Worm (Caenorhabditis elegans): ENCODE measurements around the gene F20C5.11.
A peak's percentile ranks its signal among the peaks of the same experiment; 100 is the strongest.

F20C5.11 gene

DNA sequence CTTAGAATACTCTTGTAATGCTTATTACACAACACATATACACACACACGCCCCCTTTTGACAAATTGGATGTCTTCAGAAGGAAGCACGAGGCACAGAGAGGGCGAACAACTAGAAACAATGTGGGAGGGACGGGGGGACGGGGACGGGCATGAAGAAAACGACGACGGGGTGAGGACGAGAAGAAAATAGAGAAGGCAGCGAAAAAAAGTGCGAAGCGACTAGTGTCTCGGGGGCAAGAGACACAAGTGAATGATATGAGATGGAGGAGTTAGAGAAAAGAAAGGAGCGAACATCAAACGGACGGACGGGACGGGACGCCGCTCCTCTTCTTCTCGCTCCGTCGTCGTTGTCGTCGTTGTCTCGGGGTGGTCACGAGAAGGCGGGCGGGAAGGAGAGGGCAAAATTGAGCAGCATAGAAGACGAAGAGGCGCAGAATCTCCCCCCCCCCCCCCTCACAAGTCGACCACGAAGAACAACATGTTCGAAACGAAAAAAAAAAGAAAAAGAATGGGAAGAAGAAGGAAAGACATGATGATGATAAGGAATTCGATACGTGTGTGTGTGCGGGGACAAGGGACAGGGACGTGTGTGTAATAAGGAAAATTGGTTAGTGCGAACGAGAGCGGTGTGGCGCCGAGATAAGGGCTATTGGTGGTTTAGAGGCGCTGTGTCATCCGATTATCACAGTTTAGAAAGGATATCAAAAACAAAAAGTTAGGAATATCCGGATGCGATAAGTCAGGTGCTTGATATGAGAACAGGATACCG is 33.3 kb upstream of the F20C5.11 start (continued):
- TF ChIP-seq F23B12.7 (tag; optimal IDR thresholded peaks at IDR 0.05; ENCODE audit: insufficient read depth), result peak; percentile 12
- peak; percentile 73; the same call in 1 of the 2 replicates for TF ChIP-seq Y56A3A.18 (GFP tag; IDR thresholded peaks at IDR 0.05)
- TF ChIP-seq mcd-1 (GFP tag; IDR thresholded peaks at IDR 0.05), result peak; percentile 81
- TF ChIP-seq ceh-40 (GFP tag; IDR thresholded peaks at IDR 0.05), result no peak
- no peak for TF ChIP-seq sea-2 (GFP tag; IDR thresholded peaks at IDR 0.05)
- TF ChIP-seq dpl-1 (GFP tag; optimal IDR thresholded peaks at IDR 0.05), result no peak
- TF ChIP-seq sdz-38 (tag; optimal IDR thresholded peaks at IDR 0.05), result no peak
- TF ChIP-seq dpff-1 (tag; optimal IDR thresholded peaks at IDR 0.05), result no peak
- no peak for TF ChIP-seq D2030.7 (GFP tag; IDR thresholded peaks at IDR 0.05)
- TF ChIP-seq lsy-27 (tag; optimal IDR thresholded peaks at IDR 0.05; ENCODE audit: borderline replicate concordance, insufficient read depth), result no peak
- TF ChIP-seq hmg-1.2 (GFP tag; IDR thresholded peaks at IDR 0.05), result peak; percentile 77
- TF ChIP-seq ceh-100 (GFP tag; IDR thresholded peaks at IDR 0.05), result no peak
- no peak for TF ChIP-seq unc-130 (GFP tag; optimal IDR thresholded peaks at IDR 0.05)
- TF ChIP-seq ztf-18 (tag; optimal IDR thresholded peaks at IDR 0.05), result peak; percentile 59
- no peak for TF ChIP-seq nhr-120 (GFP tag; IDR thresholded peaks at IDR 0.05)
- TF ChIP-seq gei-17 (GFP tag; optimal IDR thresholded peaks at IDR 0.05), result peak; percentile 76
- no peak for TF ChIP-seq bed-1 (GFP tag; IDR thresholded peaks at IDR 0.05)
- no peak for TF ChIP-seq ceh-58 (GFP tag; IDR thresholded peaks at IDR 0.05)
- no peak for TF ChIP-seq sptf-2 (GFP tag; optimal IDR thresholded peaks at IDR 0.05)
- TF ChIP-seq lin-26 (GFP tag; IDR thresholded peaks at IDR 0.05), result peak; percentile 83
- TF ChIP-seq rcor-1 (GFP tag; IDR thresholded peaks at IDR 0.05), result peak; percentile 22; the same call in 1 of the 2 replicates
- TF ChIP-seq F37B4.10 (GFP tag; IDR thresholded peaks at IDR 0.05), result 0 out of 2 replicates have a peak, but pooled peaks have one; percentile 67
- peak; percentile 52 for TF ChIP-seq tlf-1 (GFP tag; optimal IDR thresholded peaks at IDR 0.05)
- TF ChIP-seq dox-1 (GFP tag; IDR thresholded peaks at IDR 0.05), result peak; percentile 94
- TF ChIP-seq tbx-9 (tag; optimal IDR thresholded peaks at IDR 0.05; ENCODE audit: borderline replicate concordance), result no peak
- no peak for TF ChIP-seq mel-28 (tag; optimal IDR thresholded peaks at IDR 0.05; ENCODE audit: borderline replicate concordance)
- TF ChIP-seq pha-4 (tag; optimal IDR thresholded peaks at IDR 0.05), result no peak
- no peak for TF ChIP-seq B0261.1 (tag; optimal IDR thresholded peaks at IDR 0.05)
- peak; percentile 73 for TF ChIP-seq C06A6.2 (GFP tag; conservative IDR thresholded peaks at IDR 0.05)
- TF ChIP-seq rec-8 (tag; optimal IDR thresholded peaks at IDR 0.05), result no peak
- peak; percentile 93 for TF ChIP-seq ztf-26 (tag; optimal IDR thresholded peaks at IDR 0.05)
- TF ChIP-seq chd-7 (tag; optimal IDR thresholded peaks at IDR 0.05), result peak; percentile 94
- no peak for TF ChIP-seq zim-3 (tag; optimal IDR thresholded peaks at IDR 0.05)
- TF ChIP-seq madf-3 (GFP tag; IDR thresholded peaks at IDR 0.05), result no peak
- no peak for TF ChIP-seq F33H1.4 (GFP tag; IDR thresholded peaks at IDR 0.05)
- TF ChIP-seq ztf-3 (GFP tag; optimal IDR thresholded peaks at IDR 0.05), result peak; percentile 19
- TF ChIP-seq athp-1 (tag; optimal IDR thresholded peaks at IDR 0.05), result peak; percentile 25
- TF ChIP-seq T26A5.8 (tag; optimal IDR thresholded peaks at IDR 0.05), result no peak
- no peak for TF ChIP-seq F49E8.2 (tag; optimal IDR thresholded peaks at IDR 0.05; ENCODE audit: insufficient read depth)
- TF ChIP-seq fkh-3 (tag; optimal IDR thresholded peaks at IDR 0.05), result no peak
- peak; percentile 61 for TF ChIP-seq F52B5.7 (tag; optimal IDR thresholded peaks at IDR 0.05)
- no peak for TF ChIP-seq hsf-1 (GFP tag; IDR thresholded peaks at IDR 0.05)
- TF ChIP-seq Y67H2A.10 (GFP tag; conservative IDR thresholded peaks at IDR 0.05), result no peak
- TF ChIP-seq hmg-20 (GFP tag; IDR thresholded peaks at IDR 0.05), result peak; percentile 22; the same call in 1 of the 2 replicates
- no peak for TF ChIP-seq F57A8.1 (GFP tag; optimal IDR thresholded peaks at IDR 0.05)
- no peak for TF ChIP-seq snpc-1.3 (tag; optimal IDR thresholded peaks at IDR 0.05; ENCODE audit: insufficient read depth)
- TF ChIP-seq lir-1 (GFP tag; conservative IDR thresholded peaks at IDR 0.05), result peak; percentile 59; the same call in 1 of the 2 replicates
